Worm (Caenorhabditis elegans): ENCODE measurements around the gene grl-26.

Gene grl-26

DNA sequence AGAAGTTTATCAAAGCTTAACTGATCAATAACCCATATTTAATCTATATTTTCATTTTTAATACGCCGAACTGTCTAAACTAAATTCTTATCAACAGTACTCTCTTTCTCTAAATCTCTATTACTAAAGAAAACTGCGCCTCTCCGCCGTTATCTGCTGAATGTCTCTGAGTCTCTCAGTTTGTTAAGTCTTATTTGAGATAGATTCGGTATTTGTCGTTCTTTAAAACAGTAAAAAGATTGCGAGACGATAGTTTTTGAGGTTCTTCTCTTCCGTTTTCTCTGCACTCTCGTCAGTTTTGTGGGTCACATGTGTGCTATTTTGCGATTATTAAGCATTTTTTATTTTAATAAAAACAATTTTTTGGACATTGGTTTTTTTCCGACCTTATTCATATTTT lies 48.4 kb downstream of the grl-26 start, which contains the start of gene sma-10 (continued):
- TF ChIP-seq ceh-8 (GFP tag; optimal IDR thresholded peaks at IDR 0.05): no peak
- TF ChIP-seq ces-1 (GFP tag; optimal IDR thresholded peaks at IDR 0.05): no peak
- no peak for TF ChIP-seq skn-1 (tag; optimal IDR thresholded peaks at IDR 0.05)
- TF ChIP-seq jun-1 (tag; optimal IDR thresholded peaks at IDR 0.05): peak; percentile 35

- TF ChIP-seq C16A3.4 (tag; optimal IDR thresholded peaks at IDR 0.05) (no peak), unc-86 (tag; optimal IDR thresholded peaks at IDR 0.05) (no peak), sox-4 (tag; optimal IDR thresholded peaks at IDR 0.05) (no peak)
These were observed 49.3 kb downstream of the grl-26 start, which contains the start of gene srh-282 for ce11 chrIV:273299-273698. Gene srh-282 (minus strand): TSS chrIV:273399.
